Fruit fly (Drosophila melanogaster): ENCODE data around the gene Sld5.

DNA sequence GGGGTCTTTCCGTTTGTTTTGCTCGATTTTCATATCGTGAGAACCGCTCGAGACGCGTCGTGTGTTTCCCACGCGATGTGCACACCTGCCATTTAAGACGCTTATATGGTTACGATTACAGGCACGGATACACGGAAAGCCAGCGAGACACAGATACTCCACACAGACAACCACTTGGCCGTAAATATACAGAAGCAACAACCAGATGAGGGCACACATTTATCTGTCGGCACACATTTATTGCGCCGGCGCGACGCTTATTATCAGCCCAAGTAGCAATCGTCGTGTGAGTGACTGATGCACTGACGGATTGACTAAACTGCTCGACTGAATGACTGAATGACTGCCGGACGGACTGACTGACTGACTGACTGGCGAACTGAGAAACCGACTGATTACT lies 25.8 kb downstream of the Sld5 start:
- no peak for TF ChIP-seq fd96Ca (GFP tag; IDR thresholded peaks at IDR 0.05)
- TF ChIP-seq CG17806 (tag; optimal IDR thresholded peaks at IDR 0.05), result no peak
- no peak for TF ChIP-seq CG4496 (GFP tag; IDR thresholded peaks at IDR 0.05)
- TF ChIP-seq Snoo (tag; optimal IDR thresholded peaks at IDR 0.05), result no peak
- TF ChIP-seq Pif1A (GFP tag; optimal IDR thresholded peaks at IDR 0.05), result no peak
- TF ChIP-seq rn (GFP tag; IDR thresholded peaks at IDR 0.05), result no peak

Data from whole organism, pupa.